Worm (Caenorhabditis elegans): ENCODE results near the gene npp-15.

Gene npp-15

DNA sequence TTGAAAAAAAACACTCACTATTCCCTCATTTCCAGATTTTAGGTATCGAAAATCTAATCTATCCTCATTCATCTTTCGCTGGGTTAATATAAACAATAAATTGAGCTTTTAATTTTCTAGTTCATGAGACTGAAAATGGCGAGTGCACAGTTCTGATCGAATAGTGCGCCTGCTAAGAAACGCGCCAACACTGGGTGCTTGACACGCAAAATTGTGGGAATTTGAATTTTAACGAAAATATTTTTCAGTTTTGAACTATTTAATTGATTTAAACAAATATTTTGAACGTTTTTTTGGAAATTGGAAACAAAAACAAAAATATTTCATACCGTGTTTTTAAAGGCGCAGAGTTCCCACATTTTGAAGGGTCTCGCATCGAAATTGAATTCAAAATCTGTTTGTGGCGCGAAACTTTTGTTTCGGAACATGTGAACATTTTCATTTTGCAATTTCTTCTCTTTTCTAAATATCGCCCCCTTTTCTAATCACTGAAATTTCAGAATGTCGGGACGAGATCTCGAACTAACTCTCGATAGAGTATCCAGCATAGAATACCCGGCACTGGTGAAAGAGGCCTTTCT, at the start of gene npp-15, which contains the start of gene C29E4.13:
npp-15 (plus strand) TSS at position 495 of the 581 bp plus-strand sequence.
C29E4.13 (minus strand) TSS at position 169 of the 581 bp plus-strand sequence.
- TF ChIP-seq ztf-29 (GFP tag; IDR thresholded peaks at IDR 0.05) (no peak), flt-1 (GFP tag; IDR thresholded peaks at IDR 0.05) (no peak)

DNA sequence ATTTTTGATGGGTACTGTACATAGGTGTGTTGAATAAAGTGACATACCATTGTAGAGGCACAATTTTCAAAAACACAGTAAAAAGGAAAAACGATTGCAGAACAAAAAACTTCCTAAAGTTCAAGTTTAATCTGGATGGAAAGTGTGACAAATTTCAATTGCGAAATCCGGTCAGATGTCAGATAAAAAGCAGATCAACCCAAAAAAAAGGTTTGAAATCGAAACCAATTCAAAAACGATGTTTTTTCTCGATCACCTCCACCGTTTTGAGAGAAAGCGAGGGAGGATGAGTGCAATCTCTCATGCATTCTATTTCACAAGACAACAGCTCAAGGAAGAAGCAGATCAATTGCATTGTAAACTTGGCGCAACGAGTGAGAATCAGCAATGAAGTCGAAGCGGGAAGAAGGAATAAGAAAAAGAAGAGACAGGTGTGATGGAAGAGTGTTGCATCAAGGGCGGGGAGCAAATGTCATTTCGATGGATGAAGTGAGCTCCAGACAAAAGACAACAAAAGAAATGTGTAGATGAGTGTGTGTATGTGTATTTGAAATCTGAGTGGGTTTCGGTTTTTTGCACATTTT, 48.6 kb upstream of the npp-15 start:
- no peak for TF ChIP-seq ztf-29 (GFP tag; IDR thresholded peaks at IDR 0.05)

DNA sequence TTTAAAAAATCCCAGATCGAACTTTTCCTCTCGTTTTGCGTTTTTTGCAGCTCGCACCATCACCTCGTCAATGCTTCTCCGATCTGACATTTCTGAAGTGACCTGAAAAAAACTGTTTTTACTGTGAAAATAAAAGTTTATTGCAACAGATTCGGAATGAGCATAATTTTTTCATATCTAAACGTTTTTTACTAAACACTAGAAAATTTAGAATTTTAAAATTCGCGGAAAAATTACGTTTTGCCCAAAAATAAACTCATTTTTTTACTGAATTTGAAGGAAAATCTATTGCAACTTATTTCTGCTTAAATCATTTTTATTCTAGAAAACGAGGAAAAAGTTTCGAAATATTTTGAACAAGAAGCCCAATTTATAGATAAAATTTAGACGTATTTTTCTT, 45.9 kb upstream of the npp-15 start, which contains the start of gene ZK688.9:
ZK688.9 (minus strand) TSS at position 101 of the 400 bp plus-strand sequence.
- no peak for TF ChIP-seq tab-1 (GFP tag; IDR thresholded peaks at IDR 0.05)
- TF ChIP-seq med-1 (GFP tag; optimal IDR thresholded peaks at IDR 0.05; ENCODE audit: insufficient read depth), result no peak

DNA sequence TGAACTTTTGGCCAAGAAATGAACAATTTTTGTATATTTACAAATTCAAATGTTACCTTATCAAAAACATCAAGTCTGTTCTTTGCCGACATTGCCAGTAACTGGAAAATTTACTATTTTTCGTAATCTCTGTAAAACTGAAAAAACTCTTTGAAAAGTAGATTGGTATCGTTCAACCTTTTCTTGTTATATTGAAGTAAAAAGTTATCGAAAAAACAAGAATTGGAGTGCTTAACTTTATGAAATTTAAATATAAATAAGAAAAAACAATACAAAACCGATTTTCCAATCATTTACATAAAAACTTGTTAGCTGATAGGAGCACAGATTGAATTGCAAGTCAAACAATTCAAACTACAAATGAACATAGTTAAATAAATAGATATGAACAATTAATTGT, 44.0 kb upstream of the npp-15 start, which contains the start of gene ZK688.11:
ZK688.11 (minus strand) TSS at position 101 of the 400 bp plus-strand sequence.
- no peak for TF ChIP-seq cog-1 (tag; optimal IDR thresholded peaks at IDR 0.05)
- no peak for TF ChIP-seq ref-1 (GFP tag; conservative IDR thresholded peaks at IDR 0.05)
- TF ChIP-seq med-1 (GFP tag; optimal IDR thresholded peaks at IDR 0.05; ENCODE audit: insufficient read depth), result no peak
- no peak for TF ChIP-seq ztf-29 (GFP tag; IDR thresholded peaks at IDR 0.05)
- no peak for TF ChIP-seq T22C8.4 (GFP tag; IDR thresholded peaks at IDR 0.05)
- TF ChIP-seq ztf-23 (GFP tag; IDR thresholded peaks at IDR 0.05), result no peak
- no peak for TF ChIP-seq klf-2 (GFP tag; conservative IDR thresholded peaks at IDR 0.05)
- no peak for TF ChIP-seq flt-1 (GFP tag; IDR thresholded peaks at IDR 0.05)
- TF ChIP-seq tab-1 (GFP tag; IDR thresholded peaks at IDR 0.05), result no peak

DNA sequence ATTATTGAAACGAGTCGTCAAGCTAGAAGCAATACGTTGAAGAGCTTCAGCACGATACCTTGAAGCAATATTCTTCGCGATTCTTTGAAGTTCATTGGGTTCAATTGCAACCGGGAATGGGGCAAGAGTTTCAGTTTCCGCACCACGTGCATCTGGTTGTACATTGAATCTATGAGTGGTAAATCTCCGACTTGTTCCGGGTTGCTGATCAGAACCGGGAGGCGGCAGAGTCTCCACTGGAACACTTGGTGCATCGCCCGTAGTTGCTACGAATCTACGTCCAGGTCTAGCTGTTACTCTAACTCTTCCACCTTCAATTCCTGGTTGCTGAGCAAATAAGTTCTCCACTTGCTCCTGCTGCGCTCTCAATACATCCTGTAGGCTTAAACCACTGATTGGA, 39.8 kb upstream of the npp-15 start:
- TF ChIP-seq T22C8.4 (GFP tag; IDR thresholded peaks at IDR 0.05) (no peak), ztf-29 (GFP tag; IDR thresholded peaks at IDR 0.05) (no peak), ref-1 (GFP tag; conservative IDR thresholded peaks at IDR 0.05) (no peak), tab-1 (GFP tag; IDR thresholded peaks at IDR 0.05) (no peak), cog-1 (tag; optimal IDR thresholded peaks at IDR 0.05) (no peak), flt-1 (GFP tag; IDR thresholded peaks at IDR 0.05) (no peak), klf-2 (GFP tag; conservative IDR thresholded peaks at IDR 0.05) (no peak), med-1 (GFP tag; optimal IDR thresholded peaks at IDR 0.05; ENCODE audit: insufficient read depth) (no peak), ztf-23 (GFP tag; IDR thresholded peaks at IDR 0.05) (no peak)

- 0 out of 2 replicates have a peak, but pooled peaks have one; percentile 51 for TF ChIP-seq ztf-23 (GFP tag; IDR thresholded peaks at IDR 0.05)
- TF ChIP-seq cog-1 (tag; optimal IDR thresholded peaks at IDR 0.05), result peak; percentile 10
- TF ChIP-seq klf-2 (GFP tag; conservative IDR thresholded peaks at IDR 0.05), result no peak
- TF ChIP-seq flt-1 (GFP tag; IDR thresholded peaks at IDR 0.05), result no peak
These were observed 37.1 kb upstream of the npp-15 start, which contains the start of the genes ZK688.5 and fahd-1 for ce11 chrIII:7891573-7892306. ZK688.5 (minus strand) TSS chrIII:7891623. fahd-1 (plus strand) TSS chrIII:7892256.

DNA sequence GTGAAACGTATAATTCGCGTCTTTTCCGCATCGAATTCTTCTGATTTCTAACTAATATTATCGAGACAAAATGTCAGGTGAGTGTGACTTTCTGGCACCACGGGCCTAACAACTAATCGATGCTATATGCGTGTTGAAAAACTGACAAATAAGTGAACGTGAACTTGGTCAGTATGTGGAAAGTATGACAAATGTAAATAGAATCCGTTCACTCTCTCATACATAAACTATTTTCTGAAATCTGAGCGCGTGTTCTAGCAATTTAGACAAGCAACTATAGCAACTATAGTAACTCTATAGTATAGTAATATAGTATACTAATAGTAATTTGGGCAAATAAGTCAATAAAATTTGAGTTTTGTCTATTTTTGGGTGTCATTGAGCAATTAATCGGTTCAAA, 36.5 kb upstream of the npp-15 start:
- TF ChIP-seq ref-1 (GFP tag; conservative IDR thresholded peaks at IDR 0.05), result no peak
- no peak for TF ChIP-seq med-1 (GFP tag; optimal IDR thresholded peaks at IDR 0.05; ENCODE audit: insufficient read depth)
- no peak for TF ChIP-seq cog-1 (tag; optimal IDR thresholded peaks at IDR 0.05)
- TF ChIP-seq ztf-29 (GFP tag; IDR thresholded peaks at IDR 0.05), result no peak
- TF ChIP-seq klf-2 (GFP tag; conservative IDR thresholded peaks at IDR 0.05), result no peak
- no peak for TF ChIP-seq T22C8.4 (GFP tag; IDR thresholded peaks at IDR 0.05)
- no peak for TF ChIP-seq flt-1 (GFP tag; IDR thresholded peaks at IDR 0.05)
- TF ChIP-seq ztf-23 (GFP tag; IDR thresholded peaks at IDR 0.05), result no peak
- TF ChIP-seq tab-1 (GFP tag; IDR thresholded peaks at IDR 0.05), result no peak

DNA sequence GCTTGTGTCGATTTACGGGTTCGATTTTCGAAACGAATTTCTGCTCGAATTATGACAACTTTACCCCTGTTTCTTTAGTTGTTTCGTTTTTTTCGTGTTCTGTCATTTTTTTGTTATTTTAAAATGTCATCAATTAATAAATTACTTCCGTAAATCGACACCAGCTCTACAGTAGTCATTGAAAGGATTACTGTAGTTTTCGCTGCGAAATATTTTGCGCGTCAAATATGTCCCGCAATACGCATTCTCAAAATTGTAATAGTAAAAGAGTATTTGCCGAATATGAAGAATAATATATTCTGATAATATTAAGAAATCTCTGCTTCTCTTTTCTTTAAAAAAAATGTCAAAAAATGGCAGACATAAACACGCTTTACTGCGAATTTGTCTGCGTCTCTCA, 35.6 kb upstream of the npp-15 start:
- TF ChIP-seq flt-1 (GFP tag; IDR thresholded peaks at IDR 0.05) (no peak), ztf-29 (GFP tag; IDR thresholded peaks at IDR 0.05) (no peak), med-1 (GFP tag; optimal IDR thresholded peaks at IDR 0.05; ENCODE audit: insufficient read depth) (no peak), klf-2 (GFP tag; conservative IDR thresholded peaks at IDR 0.05) (no peak), T22C8.4 (GFP tag; IDR thresholded peaks at IDR 0.05) (no peak), tab-1 (GFP tag; IDR thresholded peaks at IDR 0.05) (no peak), cog-1 (tag; optimal IDR thresholded peaks at IDR 0.05) (no peak), ref-1 (GFP tag; conservative IDR thresholded peaks at IDR 0.05) (no peak), ztf-23 (GFP tag; IDR thresholded peaks at IDR 0.05) (no peak)

- TF ChIP-seq ztf-29 (GFP tag; IDR thresholded peaks at IDR 0.05) (no peak), ztf-23 (GFP tag; IDR thresholded peaks at IDR 0.05) (no peak), med-1 (GFP tag; optimal IDR thresholded peaks at IDR 0.05; ENCODE audit: insufficient read depth) (no peak), ref-1 (GFP tag; conservative IDR thresholded peaks at IDR 0.05) (no peak), cog-1 (tag; optimal IDR thresholded peaks at IDR 0.05) (no peak), flt-1 (GFP tag; IDR thresholded peaks at IDR 0.05) (no peak), tab-1 (GFP tag; IDR thresholded peaks at IDR 0.05) (no peak), T22C8.4 (GFP tag; IDR thresholded peaks at IDR 0.05) (no peak), klf-2 (GFP tag; conservative IDR thresholded peaks at IDR 0.05) (no peak)
These were observed 34.1 kb upstream of the npp-15 start, which contains the start of gene ZK688.4 for ce11 chrIII:7894724-7895123. ZK688.4 (plus strand) TSS chrIII:7895024.

- TF ChIP-seq ztf-29 (GFP tag; IDR thresholded peaks at IDR 0.05), result no peak
- TF ChIP-seq cog-1 (tag; optimal IDR thresholded peaks at IDR 0.05), result no peak
- TF ChIP-seq ztf-23 (GFP tag; IDR thresholded peaks at IDR 0.05), result no peak
- TF ChIP-seq ref-1 (GFP tag; conservative IDR thresholded peaks at IDR 0.05), result no peak
- TF ChIP-seq flt-1 (GFP tag; IDR thresholded peaks at IDR 0.05), result no peak
- TF ChIP-seq med-1 (GFP tag; optimal IDR thresholded peaks at IDR 0.05; ENCODE audit: insufficient read depth), result no peak
- no peak for TF ChIP-seq T22C8.4 (GFP tag; IDR thresholded peaks at IDR 0.05)
- no peak for TF ChIP-seq klf-2 (GFP tag; conservative IDR thresholded peaks at IDR 0.05)
- TF ChIP-seq tab-1 (GFP tag; IDR thresholded peaks at IDR 0.05), result no peak
These were observed 31.9 kb upstream of the npp-15 start, which contains the start of gene ZK688.10 for ce11 chrIII:7896925-7897324. ZK688.10 (minus strand) TSS chrIII:7897025.
